Fruit fly (Drosophila melanogaster) whole organism, embryonic: ENCODE data around the gene CG34148.
A peak's percentile ranks its signal among the peaks of the same experiment; 100 is the strongest.

Experiments used
- Bgb ChIP-seq: fragments of 200-800 bp; sonication (Bioruptor generic); IDR thresholded peaks from 2 replicates; pipeline ENCODE4 v1.3.6; 2022; ENCODE audit warnings: missing biosample characterization, missing genetic modification characterization; ENCODE audit not compliant: partially characterized antibody
- Bteb2 ChIP-seq: fragments of 200-800 bp; sonication (Bioruptor generic); optimal IDR thresholded peaks from 2 replicates; lab custom pipeline; 2016; ENCODE audit warnings: missing biosample characterization, missing genetic modification characterization
- CG12104 ChIP-seq: fragments of 200-800 bp; sonication (Bioruptor generic); optimal IDR thresholded peaks from 3 replicates; lab custom pipeline; 2016; ENCODE audit warnings: missing biosample characterization, missing genetic modification characterization
- CG13424 ChIP-seq: fragments of 200-800 bp; sonication (Bioruptor generic); optimal IDR thresholded peaks from 2 replicates; lab custom pipeline; 2019; ENCODE audit warnings: missing biosample characterization, mild to moderate bottlenecking, missing genetic modification characterization, moderate library complexity
- CG14441 ChIP-seq: fragments of 200-800 bp; sonication (Bioruptor generic); IDR thresholded peaks from 2 replicates; pipeline ENCODE4 v1.3.6; 2022; ENCODE audit warnings: missing biosample characterization, missing genetic modification characterization
- CG14710 ChIP-seq: fragments of 200-800 bp; sonication (Bioruptor generic); optimal IDR thresholded peaks from 3 replicates; lab custom pipeline; 2019; ENCODE audit warnings: missing biosample characterization, mild to moderate bottlenecking, missing genetic modification characterization, moderate library complexity
- CG1529 ChIP-seq: fragments of 200-800 bp; sonication (Bioruptor generic); optimal IDR thresholded peaks from 3 replicates; lab custom pipeline; 2018; ENCODE audit warnings: missing biosample characterization, missing genetic modification characterization
- CG17912 ChIP-seq: fragments of 200-800 bp; sonication (Bioruptor generic); optimal IDR thresholded peaks from 2 replicates; lab custom pipeline; 2018; ENCODE audit warnings: missing biosample characterization, mild to moderate bottlenecking, missing genetic modification characterization
- CG1792 ChIP-seq: fragments of 200-800 bp; sonication (Bioruptor generic); optimal IDR thresholded peaks from 2 replicates; lab custom pipeline; 2016; ENCODE audit warnings: missing biosample characterization, missing genetic modification characterization
- CG1832 ChIP-seq: fragments of 200-800 bp; sonication (Bioruptor generic); optimal IDR thresholded peaks from 2 replicates; lab custom pipeline; 2017; ENCODE audit warnings: missing biosample characterization, mild to moderate bottlenecking, missing genetic modification characterization, inconsistent platforms
- CG18619 ChIP-seq: fragments of 200-800 bp; sonication (Bioruptor generic); optimal IDR thresholded peaks from 3 replicates; lab custom pipeline; 2017; ENCODE audit warnings: missing biosample characterization, mild to moderate bottlenecking, missing genetic modification characterization
- CG2129 ChIP-seq: fragments of 200-800 bp; sonication (Bioruptor generic); IDR thresholded peaks from 2 replicates; pipeline ENCODE4 v1.3.6; 2022; ENCODE audit warnings: missing biosample characterization, missing genetic modification characterization; ENCODE audit not compliant: partially characterized antibody
- CG3407 ChIP-seq: fragments of 200-800 bp; sonication (Bioruptor generic); optimal IDR thresholded peaks from 2 replicates; lab custom pipeline; 2018; ENCODE audit warnings: missing biosample characterization, mild to moderate bottlenecking, missing genetic modification characterization
- CG4360 ChIP-seq: fragments of 200-800 bp; sonication (Bioruptor generic); IDR thresholded peaks from 2 replicates; pipeline ENCODE4 v1.3.6; 2022; ENCODE audit warnings: missing biosample characterization, missing genetic modification characterization
- CG5245 ChIP-seq: fragments of 200-800 bp; sonication (Bioruptor generic); optimal IDR thresholded peaks from 3 replicates; lab custom pipeline; 2016; ENCODE audit warnings: missing biosample characterization, missing genetic modification characterization
- CG8944 ChIP-seq: fragments of 200-800 bp; sonication (Bioruptor generic); optimal IDR thresholded peaks from 3 replicates; lab custom pipeline; 2016; ENCODE audit warnings: missing biosample characterization, missing genetic modification characterization
- CG9215 ChIP-seq: fragments of 200-800 bp; sonication (Bioruptor generic); IDR thresholded peaks from 2 replicates; pipeline ENCODE4 v1.3.6; 2022; ENCODE audit warnings: missing biosample characterization, missing genetic modification characterization
- CG9727 ChIP-seq: fragments of 200-800 bp; sonication (Bioruptor generic); optimal IDR thresholded peaks from 3 replicates; lab custom pipeline; 2017; ENCODE audit warnings: missing biosample characterization, mild to moderate bottlenecking, missing genetic modification characterization
- CHES-1-like ChIP-seq: fragments of 200-800 bp; sonication (Bioruptor generic); optimal IDR thresholded peaks from 2 replicates; lab custom pipeline; 2016; ENCODE audit warnings: missing biosample characterization, missing genetic modification characterization
- Camta ChIP-seq: fragments of 200-800 bp; sonication (Bioruptor generic); optimal IDR thresholded peaks from 2 replicates; lab custom pipeline; 2016; ENCODE audit warnings: missing biosample characterization, missing genetic modification characterization
- Dbx ChIP-seq: fragments of 200-800 bp; sonication (Bioruptor generic); IDR thresholded peaks from 3 replicates; pipeline ENCODE4 v1.3.6; 2022; ENCODE audit warnings: missing biosample characterization, missing genetic modification characterization
- Doc3 ChIP-seq: fragments of 200-800 bp; sonication (Bioruptor generic); IDR thresholded peaks from 3 replicates; pipeline ENCODE4 v1.3.6; 2022; ENCODE audit warnings: missing biosample characterization, missing genetic modification characterization; ENCODE audit not compliant: partially characterized antibody
- Fer3 ChIP-seq: fragments of 200-800 bp; sonication (Bioruptor generic); optimal IDR thresholded peaks from 2 replicates; lab custom pipeline; 2018; ENCODE audit warnings: missing biosample characterization, mild to moderate bottlenecking, missing genetic modification characterization, moderate library complexity
- Hmr ChIP-seq: fragments of 200-800 bp; sonication (Bioruptor generic); optimal IDR thresholded peaks from 3 replicates; lab custom pipeline; 2017; ENCODE audit warnings: mild to moderate bottlenecking, missing biosample characterization, missing genetic modification reagents, missing genetic modification characterization
- Hsf ChIP-seq: fragments of 200-800 bp; sonication (Bioruptor generic); optimal IDR thresholded peaks from 3 replicates; lab custom pipeline; 2016; ENCODE audit warnings: missing biosample characterization, missing genetic modification characterization
- NC2α ChIP-seq: fragments of 200-800 bp; sonication (Bioruptor generic); optimal IDR thresholded peaks from 2 replicates; lab custom pipeline; 2016; ENCODE audit warnings: missing biosample characterization, missing genetic modification characterization
- al ChIP-seq: fragments of 200-800 bp; sonication (Bioruptor generic); IDR thresholded peaks from 2 replicates; pipeline ENCODE4 v1.3.6; 2022; ENCODE audit warnings: missing biosample characterization, missing genetic modification characterization
- ap ChIP-seq: fragments of 200-800 bp; sonication (Bioruptor generic); IDR thresholded peaks from 2 replicates; pipeline ENCODE4 v1.3.6; 2022; ENCODE audit warnings: missing biosample characterization, missing genetic modification characterization
- az2 ChIP-seq: fragments of 200-800 bp; sonication (Bioruptor generic); optimal IDR thresholded peaks from 3 replicates; lab custom pipeline; 2016; ENCODE audit warnings: missing biosample characterization, missing genetic modification characterization
- bab2 ChIP-seq: fragments of 200-800 bp; sonication (Bioruptor generic); optimal IDR thresholded peaks from 2 replicates; lab custom pipeline; 2016; ENCODE audit warnings: missing biosample characterization, missing genetic modification characterization
- bbx ChIP-seq: fragments of 200-800 bp; sonication (Bioruptor generic); IDR thresholded peaks from 2 replicates; pipeline ENCODE4 v1.3.6; 2022; ENCODE audit warnings: missing biosample characterization, missing genetic modification characterization; ENCODE audit not compliant: partially characterized antibody
- bowl ChIP-seq: fragments of 200-800 bp; sonication (Bioruptor generic); IDR thresholded peaks from 2 replicates; pipeline ENCODE4 v1.3.6; 2022; ENCODE audit warnings: missing biosample characterization, missing genetic modification characterization
- bsh ChIP-seq, 2 experiments: fragments of 200-800 bp; sonication (Bioruptor generic); optimal IDR thresholded peaks; 2 replicates each; lab custom pipeline; 2017 to 2018; ENCODE audit warnings: mild to moderate bottlenecking in 2 of 2, missing biosample characterization in 2 of 2, missing genetic modification characterization in 2 of 2, moderate library complexity in 1 of 2
- crc ChIP-seq: fragments of 200-800 bp; sonication (Bioruptor generic); optimal IDR thresholded peaks from 2 replicates; lab custom pipeline; 2016; ENCODE audit warnings: missing biosample characterization, missing genetic modification characterization
- dpn ChIP-seq, 2 experiments: fragments of 200-800 bp; sonication (Bioruptor generic); optimal IDR thresholded peaks; 3 replicates each; lab custom pipeline; 2016; ENCODE audit warnings: missing biosample characterization in 2 of 2, missing genetic modification characterization in 2 of 2
- ewg ChIP-seq: fragments of 200-800 bp; sonication (Bioruptor generic); optimal IDR thresholded peaks from 3 replicates; lab custom pipeline; 2017; ENCODE audit warnings: mild to moderate bottlenecking, missing biosample characterization, missing genetic modification reagents, missing genetic modification characterization
- eyg ChIP-seq: fragments of 200-800 bp; sonication (Bioruptor generic); optimal IDR thresholded peaks from 3 replicates; lab custom pipeline; 2016; ENCODE audit warnings: missing biosample characterization, missing genetic modification characterization
- fd96Cb ChIP-seq: fragments of 200-800 bp; sonication (Bioruptor generic); optimal IDR thresholded peaks from 2 replicates; lab custom pipeline; 2018; ENCODE audit warnings: missing biosample characterization, mild to moderate bottlenecking, missing genetic modification characterization, moderate library complexity
- fru ChIP-seq: fragments of >200 bp; optimal IDR thresholded peaks from 2 replicates; lab custom pipeline; 2017
- gcm ChIP-seq: fragments of 200-800 bp; sonication (Bioruptor generic); optimal IDR thresholded peaks from 2 replicates; lab custom pipeline; 2019; ENCODE audit warnings: missing biosample characterization, mild to moderate bottlenecking, missing genetic modification characterization, moderate library complexity
- jumu ChIP-seq: fragments of 200-800 bp; sonication (Bioruptor generic); optimal IDR thresholded peaks from 3 replicates; lab custom pipeline; 2016; ENCODE audit warnings: missing biosample characterization, missing genetic modification characterization
- lbe ChIP-seq: fragments of 200-800 bp; sonication (Bioruptor generic); optimal IDR thresholded peaks from 2 replicates; lab custom pipeline; 2016; ENCODE audit warnings: missing biosample characterization, mild to moderate bottlenecking, missing genetic modification characterization
- luna ChIP-seq: fragments of 200-800 bp; sonication (Bioruptor generic); optimal IDR thresholded peaks from 2 replicates; lab custom pipeline; 2016; ENCODE audit warnings: missing biosample characterization, missing genetic modification characterization
- oc ChIP-seq: fragments of 200-800 bp; sonication (Bioruptor generic); optimal IDR thresholded peaks from 2 replicates; lab custom pipeline; 2018; ENCODE audit warnings: missing biosample characterization, mild to moderate bottlenecking, missing genetic modification characterization, moderate library complexity
- org-1 ChIP-seq: fragments of 200-800 bp; sonication (Bioruptor generic); optimal IDR thresholded peaks from 2 replicates; lab custom pipeline; 2017; ENCODE audit warnings: missing biosample characterization, missing genetic modification characterization
- pnt ChIP-seq: fragments of 200-800 bp; sonication (Bioruptor generic); optimal IDR thresholded peaks from 3 replicates; lab custom pipeline; 2016; ENCODE audit warnings: missing biosample characterization, missing genetic modification characterization
- ranshi ChIP-seq: fragments of 200-800 bp; sonication (Bioruptor generic); IDR thresholded peaks from 2 replicates; pipeline ENCODE4 v1.3.6; 2022; ENCODE audit warnings: missing biosample characterization, missing genetic modification characterization
- salm ChIP-seq: fragments of 200-800 bp; sonication (Bioruptor generic); optimal IDR thresholded peaks from 2 replicates; lab custom pipeline; 2018; ENCODE audit warnings: missing biosample characterization, mild to moderate bottlenecking, missing genetic modification characterization
- sim ChIP-seq: fragments of 200-800 bp; sonication (Bioruptor generic); IDR thresholded peaks from 2 replicates; pipeline ENCODE4 v1.3.6; 2022; ENCODE audit warnings: missing biosample characterization, missing genetic modification characterization
- sisA ChIP-seq: fragments of 200-800 bp; sonication (Bioruptor generic); IDR thresholded peaks from 2 replicates; pipeline ENCODE4 v1.3.6; 2022; ENCODE audit warnings: missing biosample characterization, missing genetic modification characterization
- tap ChIP-seq: fragments of 200-800 bp; optimal IDR thresholded peaks from 3 replicates; lab custom pipeline; 2019; ENCODE audit warnings: missing biosample characterization, mild to moderate bottlenecking, missing genetic modification characterization, moderate library complexity
- unc-4 ChIP-seq: fragments of 200-800 bp; sonication (Bioruptor generic); IDR thresholded peaks from 2 replicates; pipeline ENCODE4 v1.3.6; 2022; ENCODE audit warnings: missing biosample characterization, missing genetic modification characterization; ENCODE audit not compliant: partially characterized antibody

Gene CG34148

dm6 chr3R:21838505-21838956 lies 40.0 kb downstream of the CG34148 start (continued):
- TF ChIP-seq unc-4 (GFP tag; lab: Robert Waterston, UW) (no peak), CG9215 (GFP tag; lab: Robert Waterston, UW) (no peak), crc (GFP tag; lab: Kevin White, UChicago) (no peak), Doc3 (GFP tag; lab: Robert Waterston, UW) (no peak), al (no peak), fd96Cb (tag; lab: Kevin White, UChicago) (no peak), Camta (GFP tag; lab: Kevin White, UChicago) (no peak), ewg (peak; percentile 23), Hsf (GFP tag; lab: Kevin White, UChicago) (peak; percentile 11), CG12104 (GFP tag; lab: Kevin White, UChicago) (no peak), ap (GFP tag; lab: Robert Waterston, UW) (no peak), Hmr (GFP tag; lab: Kevin White, UChicago) (peak; percentile 4), sim (no peak), Dbx (GFP tag; lab: Robert Waterston, UW) (no peak), eyg (GFP tag; lab: Kevin White, UChicago) (no peak), CG17912 (GFP tag; lab: Kevin White, UChicago) (no peak), bowl (GFP tag; lab: Robert Waterston, UW) (no peak), CG14441 (GFP tag; lab: Robert Waterston, UW) (no peak), CHES-1-like (no peak), CG2129 (GFP tag; lab: Robert Waterston, UW) (no peak), dpn (GFP tag; optimal IDR thresholded peaks at IDR 0.05; lab: Kevin White, UChicago) (no peak), CG1529 (GFP tag; lab: Kevin White, UChicago) (no peak), fru (no peak), Bteb2 (no peak), CG14710 (tag; lab: Kevin White, UChicago) (no peak), ranshi (GFP tag; lab: Robert Waterston, UW) (0 out of 2 replicates have a peak, but pooled peaks have one; percentile 11), CG18619 (peak; percentile 25), CG13424 (tag; lab: Kevin White, UChicago) (peak; percentile 33), jumu (GFP tag; lab: Kevin White, UChicago) (peak; percentile 5), lbe (GFP tag; lab: Kevin White, UChicago) (peak; percentile 24), pnt (no peak), org-1 (peak; percentile 60), NC2α (GFP tag; lab: Kevin White, UChicago) (no peak), CG4360 (GFP tag; lab: Robert Waterston, UW) (no peak), bbx (no peak), tap (tag; lab: Kevin White, UChicago) (no peak), bsh (GFP tag; optimal IDR thresholded peaks at IDR 0.05; lab: Kevin White, UChicago) (peak; percentile 13 to 88), Bgb (GFP tag; lab: Robert Waterston, UW) (no peak), salm (tag; lab: Kevin White, UChicago) (no peak), luna (GFP tag; lab: Kevin White, UChicago) (no peak), CG1792 (GFP tag; lab: Kevin White, UChicago) (no peak), CG8944 (GFP tag; lab: Kevin White, UChicago) (no peak), oc (no peak), Fer3 (tag; lab: Kevin White, UChicago) (no peak), gcm (GFP tag; lab: Kevin White, UChicago) (peak; percentile 26), CG9727 (GFP tag; lab: Kevin White, UChicago) (peak; percentile 28), sisA (GFP tag; lab: Robert Waterston, UW) (no peak; the same call in 1 of the 2 replicates), CG5245 (GFP tag; lab: Kevin White, UChicago) (no peak), CG3407 (GFP tag; lab: Kevin White, UChicago) (no peak), az2 (GFP tag; lab: Kevin White, UChicago) (no peak), bab2 (GFP tag; lab: Kevin White, UChicago) (no peak), CG1832 (GFP tag; lab: Kevin White, UChicago) (no peak)
